Worm (Caenorhabditis elegans): Measurements from ENCODE around the gene F31D5.7.

The F31D5.7 gene

ce11 chrII:4178838-4179237, 32.4 kb upstream of the F31D5.7 start, which contains the start of gene R03H10.7:
R03H10.7 (minus strand) TSS chrII:4178938.
- TF ChIP-seq die-1 (tag; optimal IDR thresholded peaks at IDR 0.05) (no peak), xnd-1 (tag; optimal IDR thresholded peaks at IDR 0.05) (no peak), nfya-1 (tag; optimal IDR thresholded peaks at IDR 0.05; ENCODE audit: borderline replicate concordance, insufficient read depth) (no peak), atf-7 (tag; optimal IDR thresholded peaks at IDR 0.05) (no peak), cebp-2 (GFP tag; IDR thresholded peaks at IDR 0.05) (no peak), F55B11.4 (tag; optimal IDR thresholded peaks at IDR 0.05; ENCODE audit: borderline replicate concordance, insufficient read depth) (no peak), nfyb-1 (GFP tag; IDR thresholded peaks at IDR 0.05) (no peak), bed-1 (GFP tag; IDR thresholded peaks at IDR 0.05) (no peak), dox-1 (GFP tag; IDR thresholded peaks at IDR 0.05) (no peak), ztf-25 (GFP tag; IDR thresholded peaks at IDR 0.05) (no peak), pbrm-1 (GFP tag; IDR thresholded peaks at IDR 0.05) (no peak)

ce11 chrII:4179897-4180296, 31.3 kb upstream of the F31D5.7 start, which contains the start of gene R03H10.1:
R03H10.1 (plus strand) TSS chrII:4180248.
- no peak for TF ChIP-seq lin-35 (GFP tag; optimal IDR thresholded peaks at IDR 0.05)
- TF ChIP-seq nhr-80 (tag; optimal IDR thresholded peaks at IDR 0.05), result peak; percentile 21
- TF ChIP-seq dox-1 (GFP tag; IDR thresholded peaks at IDR 0.05), result no peak
- no peak for TF ChIP-seq cebp-1 (GFP tag; IDR thresholded peaks at IDR 0.05)
- TF ChIP-seq cebp-1 (tag; optimal IDR thresholded peaks at IDR 0.05), result peak; percentile 20

- no peak for TF ChIP-seq hlh-26 (GFP tag; conservative IDR thresholded peaks at IDR 0.05)
- no peak for TF ChIP-seq pbrm-1 (GFP tag; IDR thresholded peaks at IDR 0.05)
- TF ChIP-seq madf-8 (GFP tag; conservative IDR thresholded peaks at IDR 0.05), result no peak
- no peak for TF ChIP-seq D2030.7 (GFP tag; IDR thresholded peaks at IDR 0.05)
- TF ChIP-seq K12H6.12 (tag; optimal IDR thresholded peaks at IDR 0.05), result no peak
- no peak for TF ChIP-seq K11D2.4 (GFP tag; IDR thresholded peaks at IDR 0.05)
- no peak for TF ChIP-seq snpc-3.4 (tag; optimal IDR thresholded peaks at IDR 0.05)
- TF ChIP-seq nhr-27 (tag; optimal IDR thresholded peaks at IDR 0.05), result no peak
- no peak for TF ChIP-seq atf-7 (tag; optimal IDR thresholded peaks at IDR 0.05)
- no peak for TF ChIP-seq egrh-3 (GFP tag; IDR thresholded peaks at IDR 0.05)
- no peak for TF ChIP-seq ceh-100 (GFP tag; IDR thresholded peaks at IDR 0.05)
- TF ChIP-seq madf-6 (GFP tag; IDR thresholded peaks at IDR 0.05), result no peak
- no peak for TF ChIP-seq lsy-27 (tag; optimal IDR thresholded peaks at IDR 0.05; ENCODE audit: borderline replicate concordance, insufficient read depth)
- TF ChIP-seq unc-62 (GFP tag; optimal IDR thresholded peaks at IDR 0.05), result no peak
- no peak for TF ChIP-seq mes-4 (tag; optimal IDR thresholded peaks at IDR 0.05)
- no peak for TF ChIP-seq C06A6.2 (GFP tag; conservative IDR thresholded peaks at IDR 0.05)
- no peak for TF ChIP-seq ZK185.1 (tag; optimal IDR thresholded peaks at IDR 0.05; ENCODE audit: poor library complexity, severe bottlenecking)
- TF ChIP-seq let-526 (GFP tag; IDR thresholded peaks at IDR 0.05), result no peak
- no peak for TF ChIP-seq hrde-1 (tag; optimal IDR thresholded peaks at IDR 0.05; ENCODE audit: borderline replicate concordance)
These were observed 28.8 kb upstream of the F31D5.7 start, which contains the start of gene R03H10.11 for ce11 chrII:4182364-4182763. R03H10.11 (plus strand) TSS chrII:4182664.

- TF ChIP-seq chd-7 (tag; optimal IDR thresholded peaks at IDR 0.05) (no peak), lir-1 (GFP tag; conservative IDR thresholded peaks at IDR 0.05) (no peak), zim-3 (tag; optimal IDR thresholded peaks at IDR 0.05) (no peak), rpc-1 (optimal IDR thresholded peaks at IDR 0.05) (no peak), rpc-1 (tag; optimal IDR thresholded peaks at IDR 0.05) (no peak), die-1 (tag; optimal IDR thresholded peaks at IDR 0.05) (no peak), lag-1 (GFP tag; IDR thresholded peaks at IDR 0.05) (no peak), B0261.1 (tag; optimal IDR thresholded peaks at IDR 0.05) (no peak), lsy-27 (tag; optimal IDR thresholded peaks at IDR 0.05; ENCODE audit: borderline replicate concordance, insufficient read depth) (no peak), nfya-2 (GFP tag; IDR thresholded peaks at IDR 0.05) (no peak), lin-40 (tag; optimal IDR thresholded peaks at IDR 0.05) (no peak), Y67H2A.10 (GFP tag; conservative IDR thresholded peaks at IDR 0.05) (no peak), rcor-1 (GFP tag; IDR thresholded peaks at IDR 0.05) (no peak), ets-4 (GFP tag; optimal IDR thresholded peaks at IDR 0.05) (no peak), ztf-25 (GFP tag; IDR thresholded peaks at IDR 0.05) (no peak), akir-1 (GFP tag; optimal IDR thresholded peaks at IDR 0.05) (no peak)
These were observed 27.2 kb upstream of the F31D5.7 start for ce11 chrII:4183979-4184378.
